Worm (Caenorhabditis elegans) whole organism, young adult: Measurements from ENCODE around the gene srb-11.

Experiments
- B0019.2 ChIP-seq: fragments of 200-800 bp; sonication (Bioruptor generic); conservative IDR thresholded peaks from 2 replicates; pipeline ENCODE4 v1.3.6; 2022; ENCODE audit warnings: missing genetic modification reagents, missing genetic modification characterization, missing compliant biosample characterization
- D2030.7 ChIP-seq: fragments of 200-800 bp; sonication (Bioruptor generic); IDR thresholded peaks from 2 replicates; pipeline ENCODE4 v1.3.6; 2022; ENCODE audit warnings: missing genetic modification reagents, missing genetic modification characterization, missing compliant biosample characterization
- F22D6.2 ChIP-seq: sonication (generic microtip); optimal IDR thresholded peaks from 2 replicates; lab custom pipeline; 2016; ENCODE audit warnings: mild to moderate bottlenecking, missing genetic modification characterization, missing compliant biosample characterization
- F33H1.4 ChIP-seq: fragments of 200-800 bp; sonication (Bioruptor generic); IDR thresholded peaks from 2 replicates; pipeline ENCODE4 v1.3.6; 2022; ENCODE audit warnings: missing genetic modification reagents, missing genetic modification characterization, missing compliant biosample characterization
- F52B5.7 ChIP-seq: sonication (generic microtip); optimal IDR thresholded peaks from 2 replicates; lab custom pipeline; 2016; ENCODE audit warnings: mild to moderate bottlenecking, missing genetic modification characterization, missing compliant biosample characterization
- K12H6.12 ChIP-seq: fragments of 200-800 bp; sonication (Bioruptor generic); optimal IDR thresholded peaks from 2 replicates; lab custom pipeline; 2018; ENCODE audit warnings: mild to moderate bottlenecking, missing genetic modification characterization, missing compliant biosample characterization
- T26A5.8 ChIP-seq: sonication (generic microtip); optimal IDR thresholded peaks from 2 replicates; lab custom pipeline; 2016; ENCODE audit warnings: missing genetic modification characterization, missing compliant biosample characterization
- Y53G8AR.9 ChIP-seq: fragments of 200-800 bp; sonication (Bioruptor generic); conservative IDR thresholded peaks from 2 replicates; pipeline ENCODE4 v1.3.6; 2022; ENCODE audit warnings: missing genetic modification reagents, missing genetic modification characterization, missing compliant biosample characterization
- ZK185.1 ChIP-seq: sonication (generic microtip); optimal IDR thresholded peaks from 2 replicates; lab custom pipeline; 2016; ENCODE audit warnings: mild to moderate bottlenecking, missing genetic modification characterization, missing compliant biosample characterization; ENCODE audit not compliant: poor library complexity, severe bottlenecking
- akir-1 ChIP-seq: fragments of 200-800 bp; sonication (Bioruptor generic); optimal IDR thresholded peaks from 2 replicates; lab custom pipeline; 2018; ENCODE audit warnings: mild to moderate bottlenecking, missing genetic modification characterization, moderate library complexity, missing compliant biosample characterization
- attf-6 ChIP-seq: fragments of 200-800 bp; sonication (Bioruptor generic); IDR thresholded peaks from 2 replicates; pipeline ENCODE4 v1.3.6; 2022; ENCODE audit warnings: missing genetic modification reagents, missing genetic modification characterization, missing compliant biosample characterization
- ceh-40 ChIP-seq: fragments of 200-800 bp; sonication (Bioruptor generic); IDR thresholded peaks from 2 replicates; pipeline ENCODE4 v1.3.6; 2022; ENCODE audit warnings: missing genetic modification characterization, missing compliant biosample characterization
- ceh-58 ChIP-seq: fragments of 200-800 bp; sonication (Bioruptor generic); IDR thresholded peaks from 2 replicates; pipeline ENCODE4 v1.3.6; 2022; ENCODE audit warnings: missing genetic modification characterization, missing compliant biosample characterization
- ceh-79 ChIP-seq: sonication (generic microtip); optimal IDR thresholded peaks from 2 replicates; lab custom pipeline; 2017; ENCODE audit warnings: mild to moderate bottlenecking, missing genetic modification characterization, missing compliant biosample characterization
- chd-7 ChIP-seq: sonication (generic microtip); optimal IDR thresholded peaks from 2 replicates; lab custom pipeline; 2016; ENCODE audit warnings: mild to moderate bottlenecking, missing genetic modification characterization, moderate library complexity, missing compliant biosample characterization
- dox-1 ChIP-seq: fragments of 200-800 bp; sonication (Bioruptor generic); IDR thresholded peaks from 2 replicates; pipeline ENCODE4 v1.3.6; 2022; ENCODE audit warnings: missing genetic modification reagents, missing genetic modification characterization, missing compliant biosample characterization
- efl-1 ChIP-seq: fragments of 150-350 bp; optimal IDR thresholded peaks from 2 replicates; lab custom pipeline; 2014; ENCODE audit warnings: missing biosample characterization, missing genetic modification reagents, missing genetic modification characterization
- egl-18 ChIP-seq: fragments of 200-800 bp; sonication (Bioruptor generic); IDR thresholded peaks from 2 replicates; pipeline ENCODE4 v1.3.6; 2022; ENCODE audit warnings: missing genetic modification reagents, missing genetic modification characterization, missing compliant biosample characterization
- fkh-3 ChIP-seq: sonication (generic microtip); optimal IDR thresholded peaks from 2 replicates; lab custom pipeline; 2016; ENCODE audit warnings: mild to moderate bottlenecking, missing genetic modification characterization, missing compliant biosample characterization
- gei-17 ChIP-seq: fragments of 200-800 bp; sonication (Bioruptor generic); optimal IDR thresholded peaks from 2 replicates; lab custom pipeline; 2018; ENCODE audit warnings: mild to moderate bottlenecking, missing genetic modification characterization, missing compliant biosample characterization
- him-1 ChIP-seq: sonication (generic microtip); optimal IDR thresholded peaks from 2 replicates; lab custom pipeline; 2016; ENCODE audit warnings: missing genotype, missing genetic modification reagents, missing genetic modification characterization, missing compliant biosample characterization
- hrde-1 ChIP-seq: sonication (generic microtip); optimal IDR thresholded peaks from 2 replicates; lab custom pipeline; 2016; ENCODE audit warnings: missing genetic modification characterization, mild to moderate bottlenecking, missing compliant biosample characterization, moderate library complexity, missing genotype, missing genetic modification reagents, borderline replicate concordance
- lin-40 ChIP-seq: sonication (generic microtip); optimal IDR thresholded peaks from 2 replicates; lab custom pipeline; 2016; ENCODE audit warnings: missing genetic modification characterization, mild to moderate bottlenecking, missing compliant biosample characterization, missing genotype, missing genetic modification reagents
- lin-54 ChIP-seq: fragments of 200-800 bp; sonication (Bioruptor generic); optimal IDR thresholded peaks from 2 replicates; lab custom pipeline; 2018; ENCODE audit warnings: mild to moderate bottlenecking, missing genetic modification characterization, missing compliant biosample characterization
- lir-1 ChIP-seq: fragments of 200-800 bp; sonication (Bioruptor generic); conservative IDR thresholded peaks from 2 replicates; pipeline ENCODE4 v1.3.6; 2022; ENCODE audit warnings: missing genetic modification reagents, missing genetic modification characterization, missing compliant biosample characterization
- lsl-1 ChIP-seq: fragments of 200-800 bp; sonication (Bioruptor generic); optimal IDR thresholded peaks from 2 replicates; lab custom pipeline; 2018; ENCODE audit warnings: mild to moderate bottlenecking, missing genetic modification characterization, moderate library complexity, missing compliant biosample characterization
- lsy-27 ChIP-seq: sonication (generic microtip); optimal IDR thresholded peaks from 2 replicates; lab custom pipeline; 2017; ENCODE audit warnings: missing genetic modification characterization, mild to moderate bottlenecking, missing compliant biosample characterization, antibody characterized with exemption, missing genotype, borderline replicate concordance; ENCODE audit not compliant: insufficient read depth
- madf-10 ChIP-seq: sonication (generic microtip); optimal IDR thresholded peaks from 2 replicates; lab custom pipeline; 2016; ENCODE audit warnings: mild to moderate bottlenecking, missing genetic modification characterization, missing compliant biosample characterization
- madf-6 ChIP-seq: fragments of 200-800 bp; sonication (Bioruptor generic); IDR thresholded peaks from 2 replicates; pipeline ENCODE4 v1.3.6; 2022; ENCODE audit warnings: missing genetic modification reagents, missing genetic modification characterization, missing compliant biosample characterization
- nfya-2 ChIP-seq: fragments of 200-800 bp; sonication (Bioruptor generic); IDR thresholded peaks from 2 replicates; pipeline ENCODE4 v1.3.6; 2022; ENCODE audit warnings: missing genetic modification reagents, missing genetic modification characterization, missing compliant biosample characterization
- nfyb-1 ChIP-seq: fragments of 200-800 bp; sonication (Bioruptor generic); IDR thresholded peaks from 2 replicates; pipeline ENCODE4 v1.3.6; 2022; ENCODE audit warnings: missing genetic modification reagents, missing genetic modification characterization, missing compliant biosample characterization
- rpc-1 ChIP-seq, 2 experiments: fragments of 150-350 bp in 1 of 2; sonication (generic microtip) in 1 of 2; optimal IDR thresholded peaks; 2 replicates each; lab custom pipeline; 2014 to 2018; ENCODE audit warnings: missing biosample characterization in 1 of 2, missing genetic modification characterization in 1 of 2, missing genetic modification reagents in 1 of 2, missing genotype in 1 of 2
- sdz-38 ChIP-seq: sonication (generic microtip); optimal IDR thresholded peaks from 2 replicates; lab custom pipeline; 2016; ENCODE audit warnings: missing genotype, missing genetic modification characterization, missing compliant biosample characterization
- snpc-1.3 ChIP-seq: sonication (generic microtip); optimal IDR thresholded peaks from 2 replicates; lab custom pipeline; 2017; ENCODE audit warnings: missing genetic modification characterization, mild to moderate bottlenecking, missing compliant biosample characterization, antibody characterized with exemption, moderate library complexity, missing genotype, missing genetic modification reagents; ENCODE audit not compliant: insufficient read depth
- tbp1 ChIP-seq: fragments of 200-800 bp; sonication (Bioruptor generic); optimal IDR thresholded peaks from 2 replicates; lab custom pipeline; 2018; ENCODE audit warnings: mild to moderate bottlenecking, missing genetic modification characterization, missing compliant biosample characterization
- unc-130 ChIP-seq: sonication (generic microtip); optimal IDR thresholded peaks from 2 replicates; lab custom pipeline; 2016; ENCODE audit warnings: missing genetic modification reagents, missing genetic modification characterization, missing compliant biosample characterization
- xnd-1 ChIP-seq: sonication (generic microtip); optimal IDR thresholded peaks from 2 replicates; lab custom pipeline; 2016; ENCODE audit warnings: missing genotype, missing genetic modification reagents, missing genetic modification characterization, missing compliant biosample characterization
- ztf-25 ChIP-seq: fragments of 200-800 bp; sonication (Bioruptor generic); IDR thresholded peaks from 2 replicates; pipeline ENCODE4 v1.3.6; 2022; ENCODE audit warnings: missing genetic modification reagents, missing genetic modification characterization, missing compliant biosample characterization

srb-11 gene

ce11 chrIII:6476380-6476779 is 16.3 kb downstream of the srb-11 start:
- TF ChIP-seq F33H1.4 (GFP tag; lab: Robert Waterston, UW) (no peak), lsy-27 (tag; lab: Kevin White, UChicago) (no peak), lin-40 (no peak), him-1 (no peak), ceh-79 (no peak), nfyb-1 (GFP tag; lab: Robert Waterston, UW) (no peak), nfya-2 (GFP tag; lab: Robert Waterston, UW) (no peak), ZK185.1 (tag; lab: Kevin White, UChicago) (no peak), F52B5.7 (tag; lab: Kevin White, UChicago) (no peak), tbp1 (no peak), F22D6.2 (tag; lab: Kevin White, UChicago) (no peak), ztf-25 (GFP tag; lab: Robert Waterston, UW) (no peak), dox-1 (GFP tag; lab: Robert Waterston, UW) (no peak), attf-6 (no peak), sdz-38 (tag; lab: Kevin White, UChicago) (no peak), madf-10 (tag; lab: Kevin White, UChicago) (no peak), B0019.2 (GFP tag; lab: Robert Waterston, UW) (no peak), lir-1 (no peak)

- TF ChIP-seq K12H6.12 (tag; lab: Kevin White, UChicago) (no peak), lin-54 (GFP tag; lab: Kevin White, UChicago) (no peak), hrde-1 (tag; lab: Kevin White, UChicago) (peak; percentile 27), ceh-40 (no peak), T26A5.8 (no peak)
Measured at ce11 chrIII:6471451-6471850, 21.3 kb downstream of the srb-11 start, which contains the start of gene wht-6. Gene wht-6 (plus strand): TSS chrIII:6471751.

- TF ChIP-seq rpc-1 (optimal IDR thresholded peaks at IDR 0.05; lab: Kevin White, UChicago) (no peak), rpc-1 (tag; optimal IDR thresholded peaks at IDR 0.05; lab: Kevin White, UChicago) (no peak), F52B5.7 (tag; lab: Kevin White, UChicago) (no peak), xnd-1 (tag; lab: Kevin White, UChicago) (no peak), Y53G8AR.9 (GFP tag; lab: Robert Waterston, UW) (no peak), ceh-58 (GFP tag; lab: Robert Waterston, UW) (no peak), fkh-3 (no peak), egl-18 (no peak), snpc-1.3 (tag; lab: Kevin White, UChicago) (no peak), tbp1 (no peak)
Measured at ce11 chrIII:6467005-6467404, 25.7 kb downstream of the srb-11 start, which contains the start of gene T26A5.2. Gene T26A5.2 (plus strand): TSS chrIII:6467305.

ce11 chrIII:6464913-6465312 is 27.8 kb downstream of the srb-11 start, which contains the start of gene nduf-2.2:
Gene nduf-2.2 (plus strand): TSS chrIII:6465222.
- peak; percentile 6 for TF ChIP-seq efl-1 (GFP tag; lab: Kevin White, UChicago)
- TF ChIP-seq lin-54 (GFP tag; lab: Kevin White, UChicago), result peak; percentile 24
- no peak for TF ChIP-seq ZK185.1 (tag; lab: Kevin White, UChicago)
- no peak for TF ChIP-seq akir-1 (GFP tag; lab: Kevin White, UChicago)
- TF ChIP-seq xnd-1 (tag; lab: Kevin White, UChicago), result peak; percentile 23
- peak; percentile 67 for TF ChIP-seq madf-6 (GFP tag; lab: Robert Waterston, UW)
- TF ChIP-seq unc-130, result no peak
- peak; percentile 84 for TF ChIP-seq F33H1.4 (GFP tag; lab: Robert Waterston, UW)
- TF ChIP-seq chd-7 (tag; lab: Kevin White, UChicago), result no peak
- TF ChIP-seq lsl-1, result peak; percentile 85
- TF ChIP-seq D2030.7 (GFP tag; lab: Robert Waterston, UW), result 0 out of 2 replicates have a peak, but pooled peaks have one; percentile 15
- TF ChIP-seq gei-17 (GFP tag; lab: Kevin White, UChicago), result no peak
